Fruit fly (Drosophila melanogaster) whole organism, pupa: ENCODE data around the gene Cyp12a4.

Source experiments
- CG10348 ChIP-seq: fragments of 200-800 bp; sonication (Bioruptor generic); IDR thresholded peaks from 2 replicates; pipeline ENCODE4 v1.3.6; 2022; ENCODE audit warnings: missing biosample characterization, missing genetic modification characterization
- CG14655 ChIP-seq: fragments of 200-800 bp; sonication (Bioruptor generic); optimal IDR thresholded peaks from 3 replicates; lab custom pipeline; 2017; ENCODE audit warnings: mild to moderate bottlenecking, missing biosample characterization, missing genetic modification reagents, missing genetic modification characterization
- CG15710 ChIP-seq: fragments of 200-800 bp; sonication (Bioruptor generic); optimal IDR thresholded peaks from 2 replicates; lab custom pipeline; 2018; ENCODE audit warnings: missing biosample characterization, mild to moderate bottlenecking, missing genetic modification characterization, moderate library complexity
- CG17806 ChIP-seq: fragments of 200-800 bp; sonication (Bioruptor generic); optimal IDR thresholded peaks from 2 replicates; lab custom pipeline; 2018; ENCODE audit warnings: missing biosample characterization, mild to moderate bottlenecking, missing genetic modification characterization, moderate library complexity
- CG34367 ChIP-seq: fragments of 200-800 bp; sonication (Bioruptor generic); optimal IDR thresholded peaks from 2 replicates; lab custom pipeline; 2018; ENCODE audit warnings: missing biosample characterization, mild to moderate bottlenecking, missing genetic modification characterization
- CG8159 ChIP-seq: fragments of 200-800 bp; sonication (Bioruptor generic); optimal IDR thresholded peaks from 3 replicates; lab custom pipeline; 2018; ENCODE audit warnings: missing biosample characterization, mild to moderate bottlenecking, missing genetic modification characterization, moderate library complexity
- CG8301 ChIP-seq: fragments of 200-800 bp; sonication (Bioruptor generic); optimal IDR thresholded peaks from 2 replicates; lab custom pipeline; 2018; ENCODE audit warnings: missing biosample characterization, mild to moderate bottlenecking, missing genetic modification characterization
- EcR ChIP-seq: fragments of 200-800 bp; sonication (Bioruptor generic); optimal IDR thresholded peaks from 3 replicates; lab custom pipeline; 2019; ENCODE audit warnings: missing biosample characterization, missing genetic modification characterization, mild to moderate bottlenecking, moderate library complexity, missing genetic modification reagents
- Ets98B ChIP-seq: fragments of 200-800 bp; sonication (Bioruptor generic); IDR thresholded peaks from 2 replicates; pipeline ENCODE4 v1.3.6; 2022; ENCODE audit warnings: missing biosample characterization, missing genetic modification characterization
- Pif1A ChIP-seq: fragments of 200-800 bp; sonication (Bioruptor generic); optimal IDR thresholded peaks from 3 replicates; lab custom pipeline; 2016; ENCODE audit warnings: missing biosample characterization, missing genetic modification characterization
- Pif1B ChIP-seq: fragments of 200-800 bp; sonication (Bioruptor generic); optimal IDR thresholded peaks from 3 replicates; lab custom pipeline; 2016; ENCODE audit warnings: missing biosample characterization, missing genetic modification characterization
- Snoo ChIP-seq: fragments of 200-800 bp; sonication (Bioruptor generic); optimal IDR thresholded peaks from 3 replicates; lab custom pipeline; 2017; ENCODE audit warnings: missing biosample characterization, mild to moderate bottlenecking, missing genetic modification characterization, inconsistent platforms
- gl ChIP-seq: fragments of 200-800 bp; sonication (Bioruptor generic); optimal IDR thresholded peaks from 2 replicates; lab custom pipeline; 2018; ENCODE audit warnings: missing biosample characterization, mild to moderate bottlenecking, missing genetic modification characterization

DNA sequence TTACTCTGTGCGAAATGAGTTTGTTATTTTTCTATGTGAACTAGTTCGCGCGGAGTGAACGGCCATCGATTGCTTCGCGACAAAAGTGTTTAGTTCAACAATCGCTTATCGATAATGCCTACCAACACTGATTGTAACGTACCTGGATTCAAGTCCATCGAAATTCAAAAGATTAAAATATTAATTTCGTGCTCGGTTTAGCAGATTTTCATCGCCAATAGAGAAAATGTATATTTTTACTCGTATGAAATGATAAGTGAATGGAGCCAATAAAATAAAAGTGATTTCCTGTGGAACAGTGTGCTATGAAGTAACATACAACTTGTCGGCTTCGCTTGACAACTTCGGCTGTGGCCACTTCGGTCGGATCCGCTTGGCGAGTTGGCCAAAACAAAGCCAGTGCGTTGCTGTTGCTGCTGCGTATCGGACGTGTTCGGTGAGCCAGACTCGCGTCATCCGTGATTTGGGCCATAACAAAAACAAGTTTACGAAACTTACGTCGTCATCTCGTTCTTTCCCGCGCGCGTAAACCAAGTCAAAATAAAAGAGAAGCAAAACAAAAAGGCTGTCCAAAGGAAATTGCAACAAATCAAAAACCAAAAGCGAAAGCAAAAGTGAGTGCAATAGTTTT is 45.4 kb downstream of the Cyp12a4 start, which contains the start of the genes CG5555 and myd:
- TF ChIP-seq CG8301 (no peak), CG34367 (no peak), CG14655 (no peak), CG15710 (tag; lab: Kevin White, UChicago) (peak; percentile 49), gl (tag; lab: Kevin White, UChicago) (no peak), Ets98B (GFP tag; lab: Robert Waterston, UW) (peak; percentile 74), EcR (peak; percentile 51), Snoo (peak; percentile 58), CG8159 (no peak), CG17806 (tag; lab: Kevin White, UChicago) (no peak), Pif1B (peak; percentile 67), CG10348 (no peak), Pif1A (GFP tag; lab: Kevin White, UChicago) (peak; percentile 67)
